Worm (Caenorhabditis elegans): ENCODE measurements around the gene dig-1.

The dig-1 gene

DNA sequence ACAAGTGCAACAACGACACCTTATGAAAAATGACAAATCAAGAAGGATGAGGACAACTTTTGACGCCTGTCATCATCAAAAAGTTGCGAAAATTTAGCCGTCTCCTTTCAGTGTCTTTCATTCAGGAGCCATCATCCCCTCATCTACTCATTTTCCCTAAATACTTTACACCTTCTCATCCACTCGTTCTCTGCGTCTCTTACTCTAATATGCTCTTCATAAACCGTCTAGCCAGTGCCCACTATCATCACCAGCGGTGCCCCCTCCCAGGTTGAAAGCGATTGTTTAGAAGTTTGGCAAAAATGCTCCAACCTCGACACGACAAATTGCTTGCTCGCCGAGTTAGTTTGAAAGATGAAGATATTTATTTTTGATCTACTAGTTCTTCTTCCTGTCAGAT lies 3.5 kb upstream of the dig-1 start:
- TF ChIP-seq nhr-237 (tag; optimal IDR thresholded peaks at IDR 0.05): no peak
- TF ChIP-seq nfya-1 (tag; optimal IDR thresholded peaks at IDR 0.05; ENCODE audit: insufficient read depth): no peak
- no peak for TF ChIP-seq fkh-10 (GFP tag; optimal IDR thresholded peaks at IDR 0.05)

DNA sequence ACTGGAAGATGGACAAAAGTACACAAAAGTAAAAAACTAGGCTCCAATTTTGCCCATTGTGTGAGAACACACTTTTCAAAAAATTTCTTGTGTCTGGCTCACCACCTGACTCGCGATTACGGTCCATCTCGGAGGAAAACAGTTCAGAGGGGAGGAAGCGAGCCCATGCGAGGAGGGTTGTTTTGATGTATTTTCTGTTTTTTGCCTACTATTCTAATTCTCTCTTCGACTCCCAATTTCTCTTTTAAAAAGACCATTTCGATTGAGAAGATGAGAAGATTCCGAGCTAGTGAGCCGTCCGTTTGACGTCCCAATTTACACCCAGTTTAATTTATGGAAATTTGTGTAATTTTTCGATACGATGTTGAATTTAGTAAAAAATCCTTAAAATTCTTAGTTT lies 560 bp downstream of the dig-1 start:
- TF ChIP-seq daf-12 (tag; optimal IDR thresholded peaks at IDR 0.05) (no peak), mdl-1 (tag; optimal IDR thresholded peaks at IDR 0.05) (no peak), elt-1 (tag; optimal IDR thresholded peaks at IDR 0.05) (no peak)

DNA sequence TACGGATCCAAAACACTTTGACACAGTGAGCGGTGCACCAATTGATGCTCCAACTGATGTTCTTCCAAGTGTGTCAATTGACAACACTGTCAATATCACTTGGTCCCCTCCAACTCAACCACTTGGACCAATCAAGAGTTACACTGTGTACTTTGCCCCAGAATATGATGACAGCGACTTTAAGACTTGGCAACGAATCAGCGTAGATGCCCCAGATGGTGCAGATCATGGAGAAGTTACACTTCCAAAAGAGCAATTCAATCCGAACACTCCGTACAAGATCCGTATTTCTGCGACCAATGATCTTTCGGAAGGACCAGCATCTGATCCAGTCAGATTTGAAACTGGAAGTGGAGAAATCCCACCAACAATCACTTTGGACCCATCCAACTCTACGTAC lies 6.5 kb downstream of the dig-1 start:
- TF ChIP-seq lin-39 (tag; optimal IDR thresholded peaks at IDR 0.05) (no peak), elt-1 (tag; optimal IDR thresholded peaks at IDR 0.05) (no peak), egl-27 (tag; optimal IDR thresholded peaks at IDR 0.05) (no peak), tbx-2 (tag; optimal IDR thresholded peaks at IDR 0.05) (no peak), nhr-11 (tag; optimal IDR thresholded peaks at IDR 0.05) (no peak), ztf-4 (tag; optimal IDR thresholded peaks at IDR 0.05) (no peak), skn-1 (tag; optimal IDR thresholded peaks at IDR 0.05) (no peak)

ce11 chrIII:6756769-6757168 lies 10.7 kb downstream of the dig-1 start:
- TF ChIP-seq eor-1 (tag; optimal IDR thresholded peaks at IDR 0.05): no peak
- no peak for TF ChIP-seq elt-3 (tag; optimal IDR thresholded peaks at IDR 0.05)
- no peak for TF ChIP-seq hmg-11 (tag; optimal IDR thresholded peaks at IDR 0.05)
- TF ChIP-seq ama-1 (optimal IDR thresholded peaks at IDR 0.05): no peak
- TF ChIP-seq R02D3.7 (tag; optimal IDR thresholded peaks at IDR 0.05): no peak

DNA sequence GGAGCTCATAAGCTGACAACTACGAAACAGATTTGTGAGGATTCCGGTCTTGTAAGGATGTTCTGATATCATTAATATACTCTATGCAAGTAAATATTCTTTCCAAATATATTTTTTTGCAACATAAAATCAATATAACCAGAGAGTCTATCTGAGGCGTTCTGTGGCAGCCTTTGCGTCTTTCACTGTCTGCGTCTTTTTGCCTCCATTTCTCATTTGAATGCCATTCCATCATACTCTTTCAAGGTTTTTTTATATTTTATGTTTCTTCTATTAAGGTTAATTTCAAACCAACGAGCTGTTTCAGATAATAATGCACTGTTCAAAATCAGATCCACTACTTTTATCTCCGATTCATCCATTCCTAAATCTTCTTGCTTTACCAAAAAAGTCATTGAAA lies 49.2 kb downstream of the dig-1 start, which contains the start of gene R05H11.1:
Gene R05H11.1 (plus strand): TSS at position 301 of the 400 bp plus-strand sequence.
- no peak for TF ChIP-seq aly-2 (tag; optimal IDR thresholded peaks at IDR 0.05)
- TF ChIP-seq nfya-1 (tag; optimal IDR thresholded peaks at IDR 0.05; ENCODE audit: insufficient read depth): no peak
- TF ChIP-seq pha-4 (tag; optimal IDR thresholded peaks at IDR 0.05): no peak
- no peak for TF ChIP-seq nhr-11 (tag; optimal IDR thresholded peaks at IDR 0.05)

DNA sequence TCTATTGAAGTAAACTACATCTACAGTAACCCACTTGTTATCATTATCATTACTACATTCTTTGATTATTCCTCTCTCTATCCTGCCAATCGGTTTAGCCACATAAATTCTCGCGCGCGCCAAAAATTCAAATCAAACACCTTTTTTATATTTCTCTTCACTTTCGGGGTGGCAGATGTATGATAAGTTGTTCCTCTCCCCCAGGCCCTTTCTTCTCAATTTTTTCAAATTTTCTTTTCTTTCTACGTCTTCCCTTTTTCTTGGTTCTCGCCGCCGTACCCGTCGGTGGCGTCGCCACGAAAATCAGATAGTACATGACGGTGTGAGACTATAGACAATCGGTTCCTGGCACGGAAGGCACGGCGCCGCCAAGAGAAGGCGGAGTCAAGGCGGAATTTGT lies 51.9 kb downstream of the dig-1 start, which contains the start of gene R05H11.2:
Gene R05H11.2 (plus strand): TSS at position 333 of the 400 bp plus-strand sequence.
- TF ChIP-seq elt-1 (tag; optimal IDR thresholded peaks at IDR 0.05): no peak
- peak; percentile 69 for TF ChIP-seq nhr-23 (tag; optimal IDR thresholded peaks at IDR 0.05)
- no peak for TF ChIP-seq nhr-237 (tag; optimal IDR thresholded peaks at IDR 0.05)
- no peak for TF ChIP-seq ztf-4 (tag; optimal IDR thresholded peaks at IDR 0.05)
- TF ChIP-seq ceh-16 (tag; optimal IDR thresholded peaks at IDR 0.05): no peak
- no peak for TF ChIP-seq lin-39 (tag; optimal IDR thresholded peaks at IDR 0.05)
- TF ChIP-seq lsy-12 (tag; optimal IDR thresholded peaks at IDR 0.05): peak; percentile 29
- no peak for TF ChIP-seq zag-1 (tag; optimal IDR thresholded peaks at IDR 0.05)
- peak; percentile 1 for TF ChIP-seq lin-15B (tag; optimal IDR thresholded peaks at IDR 0.05)
- TF ChIP-seq skn-1 (tag; optimal IDR thresholded peaks at IDR 0.05): no peak
- no peak for TF ChIP-seq eor-1 (tag; optimal IDR thresholded peaks at IDR 0.05)
- no peak for TF ChIP-seq nhr-76 (tag; optimal IDR thresholded peaks at IDR 0.05)
- peak in 1 of 3 experiments; percentile 22 for TF ChIP-seq elt-3 (tag; optimal IDR thresholded peaks at IDR 0.05)
- TF ChIP-seq nfya-1 (tag; optimal IDR thresholded peaks at IDR 0.05; ENCODE audit: insufficient read depth): peak; percentile 55
- TF ChIP-seq nhr-43 (tag; optimal IDR thresholded peaks at IDR 0.05; ENCODE audit: poor library complexity, severe bottlenecking): peak; percentile 29
- no peak for TF ChIP-seq pha-4 (tag; optimal IDR thresholded peaks at IDR 0.05)
- TF ChIP-seq ceh-28 (tag; optimal IDR thresholded peaks at IDR 0.05): peak; percentile 46
- TF ChIP-seq nhr-25 (tag; optimal IDR thresholded peaks at IDR 0.05): peak; percentile 84
- no peak for TF ChIP-seq mdl-1 (tag; optimal IDR thresholded peaks at IDR 0.05)

DNA sequence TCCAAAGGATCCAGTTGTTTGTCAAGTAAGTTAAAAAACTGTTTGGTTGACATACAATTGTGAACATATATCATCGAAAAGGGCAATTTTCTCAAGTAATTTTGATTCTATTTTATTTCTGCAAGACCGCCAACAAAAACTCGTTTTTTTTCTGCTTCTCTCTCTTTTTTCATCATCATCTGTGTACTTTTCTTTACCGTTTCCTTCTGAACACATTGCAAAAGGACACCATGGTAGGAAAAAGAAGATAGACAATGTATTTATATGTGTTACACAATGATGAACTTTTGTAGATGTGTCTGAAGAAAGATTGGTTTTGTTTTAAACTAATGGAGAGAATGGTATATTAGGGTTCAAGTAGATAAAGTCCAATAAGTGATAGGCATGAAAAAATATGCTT lies 52.8 kb downstream of the dig-1 start:
- peak; percentile 82 for TF ChIP-seq nhr-25 (tag; optimal IDR thresholded peaks at IDR 0.05)
- peak; percentile 87 for TF ChIP-seq nhr-23 (tag; optimal IDR thresholded peaks at IDR 0.05)
- no peak for TF ChIP-seq egl-5 (tag; optimal IDR thresholded peaks at IDR 0.05)
